Worm (Caenorhabditis elegans) whole organism, L1 larva: Measurements from ENCODE around the gene R13D11.10.

Source experiments
- C16A3.4 ChIP-seq: fragments of 150-350 bp; optimal IDR thresholded peaks from 2 replicates; lab custom pipeline; 2014; ENCODE audit warnings: missing biosample characterization, missing genetic modification characterization
- aha-1 ChIP-seq: fragments of 150-350 bp; optimal IDR thresholded peaks from 2 replicates; lab custom pipeline; 2014; ENCODE audit warnings: missing biosample characterization, missing genetic modification characterization
- blmp-1 ChIP-seq: fragments of 150-350 bp; optimal IDR thresholded peaks from 2 replicates; lab custom pipeline; 2014; ENCODE audit warnings: missing biosample characterization, missing genetic modification characterization
- ceh-8 ChIP-seq: fragments of 200-800 bp; sonication (Bioruptor generic); optimal IDR thresholded peaks from 2 replicates; lab custom pipeline; 2018; ENCODE audit warnings: mild to moderate bottlenecking, missing genetic modification characterization, moderate library complexity, missing compliant biosample characterization
- ceh-90 ChIP-seq: sonication (generic microtip); optimal IDR thresholded peaks from 2 replicates; lab custom pipeline; 2016; ENCODE audit warnings: missing genetic modification characterization, missing compliant biosample characterization
- ces-1 ChIP-seq: fragments of 150-350 bp; optimal IDR thresholded peaks from 2 replicates; lab custom pipeline; 2014; ENCODE audit warnings: missing biosample characterization, missing genetic modification reagents, missing genetic modification characterization
- dpl-1 ChIP-seq, 3 experiments: fragments of 150-350 bp in 2 of 3; sonication (generic microtip) in 1 of 3; optimal IDR thresholded peaks; 2 replicates each; lab custom pipeline; 2014 to 2017; ENCODE audit warnings: missing biosample characterization in 3 of 3, missing genetic modification characterization in 3 of 3, missing genetic modification reagents in 3 of 3
- dsc-1 ChIP-seq: sonication (generic microtip); optimal IDR thresholded peaks from 2 replicates; lab custom pipeline; 2016; ENCODE audit warnings: mild to moderate bottlenecking, missing genetic modification characterization, missing compliant biosample characterization
- efl-1 ChIP-seq, 4 experiments: fragments of 150-350 bp; optimal IDR thresholded peaks in 3 of 4; peaks in 1 of 4; 1 replicate in 1 of 4; 2 replicates in 3 of 4; lab custom pipeline; 2014; ENCODE audit warnings: missing biosample characterization in 2 of 4, missing genetic modification characterization in 2 of 4, missing genetic modification reagents in 2 of 4
- efl-3 ChIP-seq: fragments of 200-800 bp; sonication (Bioruptor generic); optimal IDR thresholded peaks from 2 replicates; lab custom pipeline; 2018; ENCODE audit warnings: mild to moderate bottlenecking, missing genetic modification characterization, missing compliant biosample characterization
- egl-13 ChIP-seq: sonication (generic microtip); optimal IDR thresholded peaks from 2 replicates; lab custom pipeline; 2016; ENCODE audit warnings: missing genotype, missing genetic modification reagents, missing genetic modification characterization, missing compliant biosample characterization
- elt-2 ChIP-seq: sonication (generic microtip); optimal IDR thresholded peaks from 2 replicates; lab custom pipeline; 2016; ENCODE audit warnings: missing genetic modification characterization, mild to moderate bottlenecking, inconsistent platforms, missing compliant biosample characterization, missing genetic modification reagents
- fkh-8 ChIP-seq: sonication (generic microtip); optimal IDR thresholded peaks from 2 replicates; lab custom pipeline; 2016; ENCODE audit warnings: mild to moderate bottlenecking, missing genetic modification characterization, missing compliant biosample characterization
- hlh-17 ChIP-seq: fragments of 200-800 bp; sonication (Bioruptor generic); optimal IDR thresholded peaks from 2 replicates; lab custom pipeline; 2018; ENCODE audit warnings: missing genetic modification characterization, mild to moderate bottlenecking, missing compliant biosample characterization, moderate library complexity, borderline replicate concordance
- jun-1 ChIP-seq: fragments of 150-350 bp; optimal IDR thresholded peaks from 2 replicates; lab custom pipeline; 2014; ENCODE audit warnings: missing biosample characterization, missing genetic modification reagents, missing genetic modification characterization
- lin-14 ChIP-seq: fragments of 200-800 bp; sonication (Bioruptor generic); optimal IDR thresholded peaks from 2 replicates; lab custom pipeline; 2018; ENCODE audit warnings: mild to moderate bottlenecking, missing genetic modification characterization, moderate library complexity, missing compliant biosample characterization
- lin-39 ChIP-seq: fragments of 150-350 bp; optimal IDR thresholded peaks from 2 replicates; lab custom pipeline; 2014; ENCODE audit warnings: missing biosample characterization, missing genetic modification reagents, missing genetic modification characterization
- lir-3 ChIP-seq: sonication (generic microtip); optimal IDR thresholded peaks from 2 replicates; lab custom pipeline; 2016; ENCODE audit warnings: mild to moderate bottlenecking, missing genetic modification characterization, moderate library complexity, missing compliant biosample characterization; ENCODE audit not compliant: poor library complexity
- mab-9 ChIP-seq: fragments of 200-800 bp; sonication (Bioruptor generic); IDR thresholded peaks from 2 replicates; pipeline ENCODE4 v1.3.6; 2022; ENCODE audit warnings: missing genetic modification reagents, missing genetic modification characterization, missing compliant biosample characterization
- mdl-1 ChIP-seq, 2 experiments: fragments of 150-350 bp; optimal IDR thresholded peaks; 2 replicates each; lab custom pipeline; 2014 to 2017; ENCODE audit warnings: missing biosample characterization in 2 of 2, missing genetic modification characterization in 2 of 2, inconsistent platforms in 1 of 2
- mef-2 ChIP-seq: fragments of 150-350 bp; optimal IDR thresholded peaks from 2 replicates; lab custom pipeline; 2014; ENCODE audit warnings: missing biosample characterization, missing genetic modification characterization
- mep-1 ChIP-seq: fragments of 150-350 bp; optimal IDR thresholded peaks from 2 replicates; lab custom pipeline; 2014; ENCODE audit warnings: missing biosample characterization, missing genetic modification characterization
- nhr-11 ChIP-seq: fragments of 150-350 bp; optimal IDR thresholded peaks from 2 replicates; lab custom pipeline; 2014; ENCODE audit warnings: missing biosample characterization, missing genetic modification characterization
- nhr-12 ChIP-seq: sonication (generic microtip); optimal IDR thresholded peaks from 2 replicates; lab custom pipeline; 2017; ENCODE audit warnings: missing biosample characterization, missing genetic modification characterization
- nhr-20 ChIP-seq: sonication (generic microtip); optimal IDR thresholded peaks from 2 replicates; lab custom pipeline; 2016; ENCODE audit warnings: mild to moderate bottlenecking, missing genetic modification characterization, missing compliant biosample characterization
- nhr-76 ChIP-seq: sonication (generic microtip); optimal IDR thresholded peaks from 2 replicates; lab custom pipeline; 2017; ENCODE audit warnings: missing biosample characterization, missing genetic modification characterization
- nhr-85 ChIP-seq: sonication (generic microtip); peaks from one replicate; lab custom pipeline; 2016; ENCODE audit warnings: missing genetic modification characterization, inconsistent platforms, missing compliant biosample characterization
- nhr-90 ChIP-seq: sonication (generic microtip); optimal IDR thresholded peaks from 2 replicates; lab custom pipeline; 2016; ENCODE audit warnings: mild to moderate bottlenecking, missing genetic modification characterization, missing compliant biosample characterization; ENCODE audit not compliant: poor library complexity
- pag-3 ChIP-seq: sonication (generic microtip); optimal IDR thresholded peaks from 2 replicates; lab custom pipeline; 2017; ENCODE audit warnings: missing genetic modification characterization, mild to moderate bottlenecking, missing compliant biosample characterization, antibody characterized with exemption, borderline replicate concordance; ENCODE audit not compliant: insufficient read depth
- pqm-1 ChIP-seq: sonication (generic microtip); optimal IDR thresholded peaks from 3 replicates; lab custom pipeline; 2017; ENCODE audit warnings: missing biosample characterization, missing genetic modification characterization
- rnt-1 ChIP-seq: sonication (generic microtip); optimal IDR thresholded peaks from 2 replicates; lab custom pipeline; 2016; ENCODE audit warnings: mild to moderate bottlenecking, missing genetic modification characterization, moderate library complexity, missing compliant biosample characterization
- sptf-1 ChIP-seq: fragments of 150-350 bp; optimal IDR thresholded peaks from 2 replicates; lab custom pipeline; 2014; ENCODE audit warnings: missing biosample characterization, missing genetic modification characterization
- swsn-7 ChIP-seq: sonication (generic microtip); optimal IDR thresholded peaks from 2 replicates; lab custom pipeline; 2016; ENCODE audit warnings: missing genetic modification characterization, missing compliant biosample characterization
- unc-98 ChIP-seq: fragments of 200-800 bp; sonication (Bioruptor generic); IDR thresholded peaks from 2 replicates; pipeline ENCODE4 v1.3.6; 2022; ENCODE audit warnings: missing genetic modification characterization, missing compliant biosample characterization
- vab-15 ChIP-seq: sonication (generic microtip); optimal IDR thresholded peaks from 2 replicates; lab custom pipeline; 2017; ENCODE audit warnings: missing genotype, mild to moderate bottlenecking, missing genetic modification characterization, missing compliant biosample characterization

R13D11.10 gene

DNA sequence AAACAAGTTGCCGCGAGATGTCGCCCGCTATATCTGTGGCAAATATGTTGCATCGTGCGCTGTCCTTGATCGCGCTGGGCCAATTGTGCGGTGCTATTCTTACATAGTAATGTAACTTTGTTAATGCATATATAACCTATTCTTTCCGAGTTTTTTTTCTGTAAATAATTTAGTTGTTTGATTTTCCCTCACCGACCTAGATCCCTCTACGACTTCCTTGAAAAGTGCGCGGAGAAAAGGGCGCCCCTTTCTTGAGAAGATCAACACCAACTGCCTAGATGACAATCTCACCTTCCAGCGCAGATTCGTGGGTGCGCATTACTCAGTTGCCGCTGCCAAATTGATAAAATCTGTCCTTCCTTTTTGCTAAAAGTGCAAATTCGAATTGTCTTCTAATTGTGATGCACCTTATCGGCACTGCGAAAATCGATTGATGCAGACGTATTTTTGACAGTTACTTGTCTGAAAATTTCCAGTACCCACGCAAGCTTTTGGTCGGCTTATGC lies 11.4 kb downstream of the R13D11.10 start:
- TF ChIP-seq rnt-1 (tag; lab: Kevin White, UChicago) (peak; percentile 36), efl-1 (optimal IDR thresholded peaks at IDR 0.05; lab: Kevin White, UChicago) (no peak), efl-1 (GFP tag; optimal IDR thresholded peaks at IDR 0.05 in 1 of 2; lab: Kevin White, UChicago) (peak in 1 of 2 experiments; percentile 68), aha-1 (tag; lab: Kevin White, UChicago) (no peak), lin-14 (GFP tag; lab: Kevin White, UChicago) (peak; percentile 74), nhr-85 (tag; lab: Kevin White, UChicago) (peak; percentile 89), pqm-1 (no peak)

DNA sequence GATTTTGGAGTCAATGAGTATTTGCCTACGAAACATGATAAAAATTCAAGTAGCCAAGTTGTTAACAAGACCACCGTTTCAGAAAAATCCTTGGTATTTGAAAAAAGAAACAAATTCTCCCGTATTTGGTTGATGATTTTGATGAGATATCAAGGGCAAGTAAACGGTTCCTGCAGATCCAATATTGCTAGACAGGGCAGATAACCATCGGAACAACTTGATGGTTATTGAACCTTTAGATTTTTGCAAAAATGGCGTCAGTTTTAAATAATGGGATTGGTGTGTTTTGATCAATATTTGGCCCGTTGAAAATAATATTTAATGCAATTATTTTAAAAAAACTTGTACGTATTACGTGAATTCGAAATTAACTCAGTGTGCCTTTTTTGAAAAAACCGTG lies 12.7 kb downstream of the R13D11.10 start:
- TF ChIP-seq lin-14 (GFP tag; lab: Kevin White, UChicago) (peak; percentile 53), unc-98 (GFP tag; lab: Robert Waterston, UW) (no peak), nhr-85 (tag; lab: Kevin White, UChicago) (peak; percentile 51), lin-39 (tag; lab: Kevin White, UChicago) (no peak)

DNA sequence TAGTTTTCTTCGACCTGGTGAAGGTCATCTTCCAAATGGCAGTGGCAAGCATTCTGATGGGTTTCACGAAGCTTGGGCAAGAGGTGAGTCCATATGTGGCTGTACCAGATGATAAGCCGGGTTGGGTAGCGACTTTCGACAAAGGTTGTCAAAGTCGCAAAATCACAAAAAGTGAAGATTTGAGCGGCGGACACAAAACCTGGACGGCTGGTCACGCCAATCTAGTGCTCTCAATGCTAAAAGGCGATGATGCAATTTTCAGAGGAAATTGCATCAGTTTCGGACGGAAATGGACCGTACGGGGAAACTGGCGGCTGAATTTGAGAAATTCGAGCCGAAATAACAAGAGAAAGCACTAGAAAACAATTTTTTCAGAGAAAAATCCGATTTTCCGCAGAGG lies 15.8 kb downstream of the R13D11.10 start:
- TF ChIP-seq jun-1 (tag; lab: Kevin White, UChicago), result no peak
- TF ChIP-seq efl-3 (GFP tag; lab: Kevin White, UChicago), result no peak
- TF ChIP-seq ceh-8 (GFP tag; lab: Kevin White, UChicago), result no peak
- TF ChIP-seq hlh-17 (GFP tag; lab: Kevin White, UChicago), result no peak
- no peak for TF ChIP-seq vab-15 (tag; lab: Kevin White, UChicago)
- TF ChIP-seq elt-2 (tag; lab: Kevin White, UChicago), result no peak
- no peak for TF ChIP-seq nhr-76 (tag; lab: Kevin White, UChicago)
- TF ChIP-seq nhr-11, result no peak
- no peak for TF ChIP-seq C16A3.4 (tag; lab: Kevin White, UChicago)
- TF ChIP-seq swsn-7 (tag; lab: Kevin White, UChicago), result no peak
- TF ChIP-seq dpl-1 (GFP tag; optimal IDR thresholded peaks at IDR 0.05; lab: Kevin White, UChicago), result no peak
- no peak for TF ChIP-seq mef-2 (tag; lab: Kevin White, UChicago)
- TF ChIP-seq lin-14 (GFP tag; lab: Kevin White, UChicago), result no peak
- no peak for TF ChIP-seq nhr-90 (tag; lab: Kevin White, UChicago)
- TF ChIP-seq fkh-8 (tag; lab: Kevin White, UChicago), result no peak

DNA sequence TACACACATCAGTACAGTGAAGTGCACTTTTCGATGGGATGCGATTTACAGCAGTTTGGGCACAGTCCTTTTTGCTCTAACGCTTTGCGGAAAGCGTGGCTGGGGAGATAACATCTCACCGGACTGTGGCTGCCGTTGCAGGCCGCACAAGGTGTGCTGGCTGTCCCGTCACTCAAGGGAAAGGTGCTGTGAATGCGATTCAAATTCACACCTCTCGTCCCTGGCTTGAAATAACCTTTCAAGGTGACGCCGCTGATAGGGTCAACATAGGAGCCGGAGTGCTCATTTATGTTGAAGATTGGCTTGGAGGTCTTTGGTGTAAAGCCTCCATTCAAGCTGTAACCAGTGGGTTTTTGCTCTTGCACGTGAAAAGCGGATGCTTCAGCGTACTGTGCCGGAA lies 18.9 kb downstream of the R13D11.10 start:
- TF ChIP-seq sptf-1, result no peak
- TF ChIP-seq mab-9 (GFP tag; lab: Robert Waterston, UW), result no peak
- TF ChIP-seq blmp-1 (tag; lab: Kevin White, UChicago), result no peak
- no peak for TF ChIP-seq lir-3 (tag; lab: Kevin White, UChicago)
- no peak for TF ChIP-seq nhr-90 (tag; lab: Kevin White, UChicago)
- TF ChIP-seq fkh-8 (tag; lab: Kevin White, UChicago), result no peak
- no peak for TF ChIP-seq nhr-12 (tag; lab: Kevin White, UChicago)
- TF ChIP-seq efl-3 (GFP tag; lab: Kevin White, UChicago), result no peak
- no peak for TF ChIP-seq ceh-90 (tag; lab: Kevin White, UChicago)
- TF ChIP-seq mdl-1 (tag; optimal IDR thresholded peaks at IDR 0.05; lab: Kevin White, UChicago), result no peak
- TF ChIP-seq ces-1, result no peak

DNA sequence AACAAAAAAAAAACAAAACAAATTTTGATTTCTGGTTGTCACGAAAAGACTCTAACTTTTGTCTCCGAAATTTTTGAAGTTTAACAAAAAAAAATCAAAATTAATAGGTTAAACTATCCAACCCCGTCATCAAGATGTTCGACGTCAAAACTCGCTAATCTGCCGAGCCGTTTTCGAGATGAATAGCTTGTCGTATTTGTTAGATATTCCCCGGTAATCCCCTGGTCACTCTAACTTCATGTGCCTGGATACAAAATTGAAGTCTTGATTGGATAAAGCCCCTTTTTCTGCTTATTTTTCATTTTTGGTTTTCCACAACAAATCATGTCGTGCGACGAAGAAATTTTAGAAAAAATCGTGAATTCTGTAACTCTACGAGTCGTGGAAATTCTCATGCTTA lies 30.6 kb downstream of the R13D11.10 start, which contains the start of gene srab-16:
TSS of gene srab-16 (plus strand) at position 301 of the 400 bp plus-strand sequence.
- no peak for TF ChIP-seq nhr-76 (tag; lab: Kevin White, UChicago)
- TF ChIP-seq mdl-1 (tag; optimal IDR thresholded peaks at IDR 0.05; lab: Kevin White, UChicago), result no peak
- no peak for TF ChIP-seq pag-3 (tag; lab: Kevin White, UChicago)
- no peak for TF ChIP-seq rnt-1 (tag; lab: Kevin White, UChicago)
- TF ChIP-seq lin-14 (GFP tag; lab: Kevin White, UChicago), result no peak
- TF ChIP-seq mep-1, result no peak
- no peak for TF ChIP-seq nhr-20 (tag; lab: Kevin White, UChicago)
- peak; percentile 40 for TF ChIP-seq dsc-1 (tag; lab: Kevin White, UChicago)
- TF ChIP-seq egl-13 (tag; lab: Kevin White, UChicago), result no peak
